Fruit fly (Drosophila melanogaster) whole organism, embryonic: ENCODE data around the gene CG17593.

Experiments
- Ada2b ChIP-seq: fragments of 200-800 bp; sonication (Bioruptor generic); IDR thresholded peaks from 2 replicates; pipeline ENCODE4 v1.3.6; 2022; ENCODE audit warnings: missing biosample characterization, missing genetic modification characterization
- CG10366 ChIP-seq: fragments of 200-800 bp; sonication (Bioruptor generic); IDR thresholded peaks from 2 replicates; pipeline ENCODE4 v1.3.6; 2022; ENCODE audit warnings: missing biosample characterization, missing genetic modification characterization
- CG11093 ChIP-seq: fragments of 200-800 bp; sonication (Bioruptor generic); IDR thresholded peaks from 3 replicates; pipeline ENCODE4 v1.3.6; 2022; ENCODE audit warnings: missing biosample characterization, missing genetic modification characterization
- CG12391 ChIP-seq: fragments of 200-800 bp; sonication (Bioruptor generic); optimal IDR thresholded peaks from 3 replicates; lab custom pipeline; 2018; ENCODE audit warnings: missing biosample characterization, mild to moderate bottlenecking, missing genetic modification characterization, moderate library complexity
- CG12744 ChIP-seq: fragments of 200-800 bp; sonication (Bioruptor generic); optimal IDR thresholded peaks from 2 replicates; lab custom pipeline; 2016; ENCODE audit warnings: missing biosample characterization, missing genetic modification characterization
- CG12942 ChIP-seq: fragments of 200-800 bp; sonication (Bioruptor generic); optimal IDR thresholded peaks from 3 replicates; lab custom pipeline; 2016; ENCODE audit warnings: missing biosample characterization, missing genetic modification characterization
- CG15073 ChIP-seq: fragments of 200-800 bp; sonication (Bioruptor generic); optimal IDR thresholded peaks from 2 replicates; lab custom pipeline; 2016; ENCODE audit warnings: missing biosample characterization, missing genetic modification characterization
- CG18619 ChIP-seq: fragments of 200-800 bp; sonication (Bioruptor generic); optimal IDR thresholded peaks from 3 replicates; lab custom pipeline; 2017; ENCODE audit warnings: missing biosample characterization, mild to moderate bottlenecking, missing genetic modification characterization
- CG32532 ChIP-seq: fragments of 200-800 bp; sonication (Bioruptor generic); IDR thresholded peaks from 2 replicates; pipeline ENCODE4 v1.3.6; 2022; ENCODE audit warnings: missing biosample characterization, missing genetic modification characterization
- CG34422 ChIP-seq: fragments of 200-800 bp; sonication (Bioruptor generic); IDR thresholded peaks from 3 replicates; pipeline ENCODE4 v1.3.6; 2022; ENCODE audit warnings: missing biosample characterization, missing genetic modification characterization
- CG6175 ChIP-seq: fragments of 200-800 bp; sonication (Bioruptor generic); IDR thresholded peaks from 3 replicates; pipeline ENCODE4 v1.3.6; 2022; ENCODE audit warnings: missing biosample characterization, missing genetic modification characterization
- CG6765 ChIP-seq: fragments of 200-800 bp; sonication (Bioruptor generic); optimal IDR thresholded peaks from 3 replicates; lab custom pipeline; 2017; ENCODE audit warnings: missing biosample characterization, mild to moderate bottlenecking, missing genetic modification characterization
- CG7372 ChIP-seq: fragments of 200-800 bp; sonication (Bioruptor generic); IDR thresholded peaks from 2 replicates; pipeline ENCODE4 v1.3.6; 2022; ENCODE audit warnings: missing biosample characterization, missing genetic modification characterization
- CG8281 ChIP-seq: fragments of 200-800 bp; sonication (Bioruptor generic); optimal IDR thresholded peaks from 2 replicates; lab custom pipeline; 2018; ENCODE audit warnings: missing biosample characterization, mild to moderate bottlenecking, missing genetic modification characterization, moderate library complexity
- CG9817 ChIP-seq: fragments of 200-800 bp; sonication (Bioruptor generic); optimal IDR thresholded peaks from 2 replicates; lab custom pipeline; 2018; ENCODE audit warnings: missing biosample characterization, mild to moderate bottlenecking, missing genetic modification characterization, moderate library complexity
- CG9932 ChIP-seq: fragments of 200-800 bp; sonication (Bioruptor generic); IDR thresholded peaks from 2 replicates; pipeline ENCODE4 v1.3.6; 2022; ENCODE audit warnings: missing biosample characterization, missing genetic modification characterization
- Dbx ChIP-seq: fragments of 200-800 bp; sonication (Bioruptor generic); IDR thresholded peaks from 3 replicates; pipeline ENCODE4 v1.3.6; 2022; ENCODE audit warnings: missing biosample characterization, missing genetic modification characterization
- E2f2 ChIP-seq: fragments of 200-800 bp; sonication (Bioruptor generic); IDR thresholded peaks from 2 replicates; pipeline ENCODE4 v1.3.6; 2022; ENCODE audit warnings: missing biosample characterization, missing genetic modification characterization
- Fer2 ChIP-seq: fragments of 200-800 bp; sonication (Bioruptor generic); optimal IDR thresholded peaks from 2 replicates; lab custom pipeline; 2018; ENCODE audit warnings: missing biosample characterization, mild to moderate bottlenecking, missing genetic modification characterization, moderate library complexity
- Gug ChIP-seq: fragments of 200-800 bp; sonication (Bioruptor generic); IDR thresholded peaks from 4 replicates; pipeline ENCODE4 v1.3.6; 2022; ENCODE audit warnings: missing biosample characterization, missing genetic modification characterization
- H15 ChIP-seq: fragments of 200-800 bp; sonication (Bioruptor generic); IDR thresholded peaks from 3 replicates; pipeline ENCODE4 v1.3.6; 2022; ENCODE audit warnings: missing biosample characterization, missing genetic modification characterization
- Med ChIP-seq: fragments of 200-800 bp; sonication (Bioruptor generic); peaks from one replicate; lab custom pipeline; 2016; ENCODE audit warnings: missing biosample characterization, missing genetic modification characterization, mild to moderate bottlenecking, inconsistent platforms, moderate library complexity
- Meics ChIP-seq: fragments of 200-800 bp; sonication (Bioruptor generic); optimal IDR thresholded peaks from 2 replicates; lab custom pipeline; 2017; ENCODE audit warnings: missing biosample characterization, mild to moderate bottlenecking, missing genetic modification characterization
- Oli ChIP-seq: fragments of 200-800 bp; sonication (Bioruptor generic); optimal IDR thresholded peaks from 2 replicates; lab custom pipeline; 2018; ENCODE audit warnings: missing biosample characterization, mild to moderate bottlenecking, missing genetic modification characterization, moderate library complexity
- Rfx ChIP-seq: fragments of 200-800 bp; sonication (Bioruptor generic); IDR thresholded peaks from 2 replicates; pipeline ENCODE4 v1.3.6; 2022; ENCODE audit warnings: missing biosample characterization, missing genetic modification characterization
- bowl ChIP-seq: fragments of 200-800 bp; sonication (Bioruptor generic); IDR thresholded peaks from 2 replicates; pipeline ENCODE4 v1.3.6; 2022; ENCODE audit warnings: missing biosample characterization, missing genetic modification characterization
- cad ChIP-seq: fragments of >200 bp; optimal IDR thresholded peaks from 2 replicates; lab custom pipeline; 2017; ENCODE audit warnings: missing biosample characterization, missing genetic modification characterization
- ci ChIP-seq: fragments of 200-800 bp; sonication (Bioruptor generic); IDR thresholded peaks from 3 replicates; pipeline ENCODE4 v1.3.6; 2022; ENCODE audit warnings: missing biosample characterization, missing genetic modification characterization
- crol ChIP-seq: fragments of 200-800 bp; sonication (Bioruptor generic); IDR thresholded peaks from 2 replicates; pipeline ENCODE4 v1.3.6; 2022; ENCODE audit warnings: missing biosample characterization, missing genetic modification characterization
- dan ChIP-seq: fragments of 200-800 bp; sonication (Bioruptor generic); IDR thresholded peaks from 2 replicates; pipeline ENCODE4 v1.3.6; 2022; ENCODE audit warnings: missing biosample characterization, missing genetic modification characterization
- dpn ChIP-seq, 2 experiments: fragments of 200-800 bp; sonication (Bioruptor generic); optimal IDR thresholded peaks; 3 replicates each; lab custom pipeline; 2016; ENCODE audit warnings: missing biosample characterization in 2 of 2, missing genetic modification characterization in 2 of 2
- dysf ChIP-seq: fragments of 200-800 bp; sonication (Bioruptor generic); IDR thresholded peaks from 3 replicates; pipeline ENCODE4 v1.3.6; 2022; ENCODE audit warnings: missing biosample characterization, missing genetic modification characterization
- emc ChIP-seq: fragments of 200-800 bp; sonication (Bioruptor generic); optimal IDR thresholded peaks from 2 replicates; lab custom pipeline; 2016; ENCODE audit warnings: missing biosample characterization, missing genetic modification characterization
- fd96Cb ChIP-seq: fragments of 200-800 bp; sonication (Bioruptor generic); optimal IDR thresholded peaks from 2 replicates; lab custom pipeline; 2018; ENCODE audit warnings: missing biosample characterization, mild to moderate bottlenecking, missing genetic modification characterization, moderate library complexity
- ind ChIP-seq: fragments of 200-800 bp; sonication (Bioruptor generic); optimal IDR thresholded peaks from 3 replicates; lab custom pipeline; 2016; ENCODE audit warnings: missing biosample characterization, missing genetic modification characterization
- pan ChIP-seq, 4 experiments: fragments of >200 bp in 3 of 4; fragments of 200-800 bp in 1 of 4; sonication (Bioruptor generic) in 1 of 4; optimal IDR thresholded peaks in 3 of 4; IDR thresholded peaks in 1 of 4; 2 replicates each; pipeline versions ENCODE4 v1.3.6 to Lab custom; 2017 to 2022; ENCODE audit warnings: missing biosample characterization in 2 of 4, missing genetic modification characterization in 2 of 4, mixed read lengths in 1 of 4
- row ChIP-seq: fragments of 200-800 bp; sonication (Bioruptor generic); IDR thresholded peaks from 3 replicates; pipeline ENCODE4 v1.3.6; 2022; ENCODE audit warnings: missing biosample characterization, missing genetic modification characterization
- seq ChIP-seq: fragments of 200-800 bp; sonication (Bioruptor generic); IDR thresholded peaks from 2 replicates; pipeline ENCODE4 v1.3.6; 2022; ENCODE audit warnings: missing biosample characterization, missing genetic modification characterization
- sisA ChIP-seq: fragments of 200-800 bp; sonication (Bioruptor generic); IDR thresholded peaks from 2 replicates; pipeline ENCODE4 v1.3.6; 2022; ENCODE audit warnings: missing biosample characterization, missing genetic modification characterization
- stc ChIP-seq: fragments of 200-800 bp; sonication (Bioruptor generic); IDR thresholded peaks from 2 replicates; pipeline ENCODE4 v1.3.6; 2022; ENCODE audit warnings: missing biosample characterization, missing genetic modification characterization
- zfh1 ChIP-seq: fragments of 200-800 bp; sonication (Bioruptor generic); IDR thresholded peaks from 3 replicates; pipeline ENCODE4 v1.3.6; 2022; ENCODE audit warnings: missing biosample characterization, missing genetic modification characterization

The CG17593 gene

dm6 chr2L:3524729-3525181 is 10.1 kb downstream of the CG17593 start, which contains the start of gene CG8852 (continued):
- TF ChIP-seq CG9932 (GFP tag; lab: Robert Waterston, UW) (peak; percentile 60), cad (GFP tag; lab: Kevin White, UChicago) (no peak), dpn (GFP tag; optimal IDR thresholded peaks at IDR 0.05; lab: Kevin White, UChicago) (peak in 1 of 2 experiments; percentile 9), Fer2 (tag; lab: Kevin White, UChicago) (peak; percentile 3), seq (GFP tag; lab: Robert Waterston, UW) (0 out of 2 replicates have a peak, but pooled peaks have one; percentile 21), CG11093 (0 out of 3 replicates have a peak, but pooled peaks have one; percentile 8), ci (GFP tag; lab: Robert Waterston, UW) (0 out of 3 replicates have a peak, but pooled peaks have one; percentile 29), Meics (GFP tag; lab: Kevin White, UChicago) (peak; percentile 31), Oli (peak; percentile 51), fd96Cb (tag; lab: Kevin White, UChicago) (peak; percentile 18), Ada2b (GFP tag; lab: Robert Waterston, UW) (no peak), CG6765 (GFP tag; lab: Kevin White, UChicago) (peak; percentile 16), CG9817 (tag; lab: Kevin White, UChicago) (peak; percentile 8), Med (peak; percentile 72), CG7372 (GFP tag; lab: Robert Waterston, UW) (0 out of 2 replicates have a peak, but pooled peaks have one; percentile 8), dysf (GFP tag; lab: Robert Waterston, UW) (peak; percentile 57; the same call in 1 of the 3 replicates), crol (GFP tag; lab: Robert Waterston, UW) (no peak), Rfx (GFP tag; lab: Robert Waterston, UW) (peak; percentile 60; the same call in 1 of the 2 replicates), pan (optimal IDR thresholded peaks at IDR 0.05; lab: Kevin White, UChicago) (no peak), pan (GFP tag; optimal IDR thresholded peaks at IDR 0.05 in 1 of 2, IDR thresholded peaks at IDR 0.05 in 1 of 2) (peak in 1 of 2 experiments; percentile 47), H15 (GFP tag; lab: Robert Waterston, UW) (no peak), CG34422 (GFP tag; lab: Robert Waterston, UW) (0 out of 3 replicates have a peak, but pooled peaks have one; percentile 28), dan (GFP tag; lab: Robert Waterston, UW) (no peak), CG6175 (GFP tag; lab: Robert Waterston, UW) (no peak), Gug (GFP tag; lab: Robert Waterston, UW) (0 out of 4 replicates have a peak, but pooled peaks have one; percentile 34), ind (GFP tag; lab: Kevin White, UChicago) (peak; percentile 30), bowl (GFP tag; lab: Robert Waterston, UW) (no peak), E2f2 (GFP tag; lab: Robert Waterston, UW) (0 out of 2 replicates have a peak, but pooled peaks have one; percentile 34), sisA (GFP tag; lab: Robert Waterston, UW) (peak; percentile 51), CG18619 (GFP tag; lab: Kevin White, UChicago) (no peak), Dbx (GFP tag; lab: Robert Waterston, UW) (0 out of 3 replicates have a peak, but pooled peaks have one; percentile 17), zfh1 (GFP tag; lab: Robert Waterston, UW) (0 out of 3 replicates have a peak, but pooled peaks have one; percentile 27), CG15073 (GFP tag; lab: Kevin White, UChicago) (no peak), CG8281 (tag; lab: Kevin White, UChicago) (no peak), CG12942 (GFP tag; lab: Kevin White, UChicago) (peak; percentile 6), CG10366 (peak; percentile 28; the same call in 1 of the 2 replicates), CG32532 (GFP tag; lab: Robert Waterston, UW) (peak; percentile 58), stc (GFP tag; lab: Robert Waterston, UW) (peak; percentile 56; the same call in 1 of the 2 replicates), CG12391 (tag; lab: Kevin White, UChicago) (peak; percentile 32), emc (GFP tag; lab: Kevin White, UChicago) (no peak), CG12744 (no peak), row (GFP tag; lab: Robert Waterston, UW) (peak; percentile 76)
